Worm (Caenorhabditis elegans): Measurements from ENCODE around the gene clc-5.

DNA sequence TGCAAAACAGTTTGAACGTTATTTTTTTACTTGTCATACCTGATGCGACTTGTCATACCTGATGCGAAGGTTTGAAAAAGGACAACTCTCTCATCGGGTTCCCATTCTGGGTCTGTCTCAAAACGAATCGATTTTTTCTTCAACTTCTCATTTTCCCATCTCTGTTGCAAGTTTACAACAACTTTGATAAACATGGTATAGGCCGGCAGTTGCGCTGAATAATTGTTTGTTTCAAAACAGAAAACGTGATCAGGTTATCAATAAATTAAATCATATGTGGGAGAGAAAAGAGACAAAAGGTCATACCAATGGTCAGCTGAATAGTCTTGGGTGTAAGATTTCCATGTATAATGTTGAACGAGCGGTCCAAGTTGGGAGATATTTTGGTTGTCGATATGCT is 3.5 kb downstream of the clc-5 start:
- no peak for TF ChIP-seq klf-2 (GFP tag; conservative IDR thresholded peaks at IDR 0.05)
- TF ChIP-seq ref-1 (GFP tag; conservative IDR thresholded peaks at IDR 0.05): no peak
